Fruit fly (Drosophila melanogaster) whole organism, embryonic: ENCODE data around the gene cv-c.

Source experiments
- CG16863 ChIP-seq: fragments of 200-800 bp; sonication (Bioruptor generic); optimal IDR thresholded peaks from 3 replicates; lab custom pipeline; 2016; ENCODE audit warnings: missing biosample characterization, missing genetic modification characterization
- CG18619 ChIP-seq: fragments of 200-800 bp; sonication (Bioruptor generic); optimal IDR thresholded peaks from 3 replicates; lab custom pipeline; 2017; ENCODE audit warnings: missing biosample characterization, mild to moderate bottlenecking, missing genetic modification characterization
- CG32772 ChIP-seq: fragments of 200-800 bp; sonication (Bioruptor generic); IDR thresholded peaks from 2 replicates; pipeline ENCODE4 v1.3.6; 2022; ENCODE audit warnings: missing biosample characterization, missing genetic modification characterization
- CG7839 ChIP-seq: fragments of 200-800 bp; sonication (Bioruptor generic); optimal IDR thresholded peaks from 3 replicates; lab custom pipeline; 2018; ENCODE audit warnings: missing biosample characterization, mild to moderate bottlenecking, missing genetic modification characterization, moderate library complexity
- Gug ChIP-seq: fragments of 200-800 bp; sonication (Bioruptor generic); IDR thresholded peaks from 4 replicates; pipeline ENCODE4 v1.3.6; 2022; ENCODE audit warnings: missing biosample characterization, missing genetic modification characterization
- H15 ChIP-seq: fragments of 200-800 bp; sonication (Bioruptor generic); IDR thresholded peaks from 3 replicates; pipeline ENCODE4 v1.3.6; 2022; ENCODE audit warnings: missing biosample characterization, missing genetic modification characterization
- pho ChIP-seq: fragments of 200-800 bp; sonication (Bioruptor generic); optimal IDR thresholded peaks from 2 replicates; lab custom pipeline; 2016; ENCODE audit warnings: missing biosample characterization, missing genetic modification characterization
- stc ChIP-seq: fragments of 200-800 bp; sonication (Bioruptor generic); IDR thresholded peaks from 2 replicates; pipeline ENCODE4 v1.3.6; 2022; ENCODE audit warnings: missing biosample characterization, missing genetic modification characterization

dm6 chr3R:14520749-14521148 lies 39.2 kb upstream of the cv-c start, which contains the start of gene Cyp313a1:
- no peak for TF ChIP-seq Gug
- no peak for TF ChIP-seq pho (GFP tag; lab: Kevin White, UChicago)
- TF ChIP-seq CG18619 = no peak
- no peak for TF ChIP-seq H15
- no peak for TF ChIP-seq CG32772
- no peak for TF ChIP-seq CG7839
- no peak for TF ChIP-seq stc (GFP tag; lab: Robert Waterston, UW)
- TF ChIP-seq CG16863 (GFP tag; lab: Kevin White, UChicago) = no peak
